Worm (Caenorhabditis elegans) whole organism, late embryonic: ENCODE results near the gene nex-2.

Experiments
- ama-1 ChIP-seq: fragments of 150-350 bp; optimal IDR thresholded peaks from 2 replicates; lab custom pipeline; 2014
- ceh-6 ChIP-seq: fragments of 200-800 bp; sonication (Bioruptor generic); optimal IDR thresholded peaks from 2 replicates; lab custom pipeline; 2018; ENCODE audit warnings: mild to moderate bottlenecking, missing genetic modification characterization, missing compliant biosample characterization
- eyg-1 ChIP-seq: sonication (generic microtip); optimal IDR thresholded peaks from 2 replicates; lab custom pipeline; 2016; ENCODE audit warnings: missing genotype, missing genetic modification characterization, missing compliant biosample characterization
- hlh-6 ChIP-seq: sonication (generic microtip); optimal IDR thresholded peaks from 2 replicates; lab custom pipeline; 2016; ENCODE audit warnings: missing genotype, missing genetic modification characterization, missing compliant biosample characterization
- nhr-11 ChIP-seq: fragments of 150-350 bp; optimal IDR thresholded peaks from 2 replicates; lab custom pipeline; 2014; ENCODE audit warnings: missing biosample characterization, missing genetic modification characterization
- pha-4 ChIP-seq: fragments of 150-350 bp; optimal IDR thresholded peaks from 2 replicates; lab custom pipeline; 2018; ENCODE audit warnings: missing biosample characterization, missing genetic modification reagents, missing genetic modification characterization
- pros-1 ChIP-seq: fragments of 150-350 bp; optimal IDR thresholded peaks from 2 replicates; lab custom pipeline; 2014; ENCODE audit warnings: missing biosample characterization, missing genetic modification reagents, missing genetic modification characterization
- sox-2 ChIP-seq: fragments of 200-800 bp; sonication (Bioruptor generic); IDR thresholded peaks from 2 replicates; pipeline ENCODE4 v1.3.6; 2022; ENCODE audit warnings: missing genetic modification reagents, missing genetic modification characterization, missing compliant biosample characterization
- unc-86 ChIP-seq: sonication (generic microtip); optimal IDR thresholded peaks from 2 replicates; lab custom pipeline; 2016; ENCODE audit warnings: missing genetic modification characterization, missing compliant biosample characterization

- TF ChIP-seq pros-1 (tag; lab: Kevin White, UChicago) (no peak), eyg-1 (tag; lab: Kevin White, UChicago) (no peak), ceh-6 (GFP tag; lab: Kevin White, UChicago) (no peak), unc-86 (tag; lab: Kevin White, UChicago) (no peak), sox-2 (GFP tag; lab: Robert Waterston, UW) (no peak), pha-4 (no peak), hlh-6 (tag; lab: Kevin White, UChicago) (no peak), nhr-11 (no peak), ama-1 (no peak)
Observed at ce11 chrIII:10329811-10330210, 411 bp downstream of the nex-2 start.
